7 worm cellular contexts compared by ENCODE assay signal in genomic region chrIII:5982753-5983390, ce11.
A peak's percentile ranks its signal among the peaks of the same experiment; 100 is the strongest.
TF ChIP-seq lines count a peak whose summit lies in the region.

No protein-coding gene starts in this region.

TF ChIP-seq in whole organism, L1 larva, 84 proteins besides CTCF, POLR2A, EP300 and RAD21 (continues in another document):
- TF ChIP-seq tlp-1 (tag; optimal IDR thresholded peaks at IDR 0.05; lab: Kevin White, UChicago), result no peak
- TF ChIP-seq nhr-77 (tag; optimal IDR thresholded peaks at IDR 0.05; lab: Kevin White, UChicago), result no peak
- TF ChIP-seq unc-62 (GFP tag; optimal IDR thresholded peaks at IDR 0.05; lab: Kevin White, UChicago), result no peak
- TF ChIP-seq lsy-2 (tag; optimal IDR thresholded peaks at IDR 0.05; lab: Kevin White, UChicago), result peak in 1 of 2 experiments; percentile 24
- TF ChIP-seq lin-35 (GFP tag; optimal IDR thresholded peaks at IDR 0.05; lab: Kevin White, UChicago), result peak in 1 of 2 experiments; percentile 20
- TF ChIP-seq nhr-84 (tag; optimal IDR thresholded peaks at IDR 0.05; lab: Kevin White, UChicago), result no peak
- no peak for TF ChIP-seq nhr-71 (tag; optimal IDR thresholded peaks at IDR 0.05; lab: Kevin White, UChicago)
- TF ChIP-seq ceh-63 (GFP tag; optimal IDR thresholded peaks at IDR 0.05; lab: Kevin White, UChicago), result no peak
- no peak for TF ChIP-seq nhr-28 (tag; optimal IDR thresholded peaks at IDR 0.05; lab: Kevin White, UChicago)
- no peak for TF ChIP-seq alr-1 (tag; optimal IDR thresholded peaks at IDR 0.05; lab: Kevin White, UChicago; ENCODE audit: borderline replicate concordance)
- no peak for TF ChIP-seq nhr-19 (GFP tag; conservative IDR thresholded peaks at IDR 0.05; lab: Robert Waterston, UW)
- TF ChIP-seq grh-1 (GFP tag; IDR thresholded peaks at IDR 0.05; lab: Robert Waterston, UW), result no peak
- no peak for TF ChIP-seq ceh-8 (GFP tag; optimal IDR thresholded peaks at IDR 0.05; lab: Kevin White, UChicago)

TF ChIP-seq in whole organism, L2 larva, 48 proteins besides CTCF, POLR2A, EP300 and RAD21:
- TF ChIP-seq sma-3 (GFP tag; optimal IDR thresholded peaks at IDR 0.05; lab: Kevin White, UChicago), result peak; percentile 26
- TF ChIP-seq nhr-237 (tag; optimal IDR thresholded peaks at IDR 0.05; lab: Kevin White, UChicago), result no peak
- no peak for TF ChIP-seq mab-5 (tag; optimal IDR thresholded peaks at IDR 0.05; lab: Kevin White, UChicago)
- no peak for TF ChIP-seq lin-11 (tag; optimal IDR thresholded peaks at IDR 0.05; lab: Kevin White, UChicago)
- no peak for TF ChIP-seq mbf-1 (tag; optimal IDR thresholded peaks at IDR 0.05; lab: Kevin White, UChicago)
- peak; percentile 31 for TF ChIP-seq nhr-25 (tag; optimal IDR thresholded peaks at IDR 0.05; lab: Kevin White, UChicago)
- TF ChIP-seq ztf-11 (tag; optimal IDR thresholded peaks at IDR 0.05; lab: Kevin White, UChicago), result no peak

TF ChIP-seq in whole organism, L3 larva, 47 proteins besides CTCF, POLR2A, EP300 and RAD21:
- TF ChIP-seq nhr-23 (tag; optimal IDR thresholded peaks at IDR 0.05; lab: Kevin White, UChicago) (peak; percentile 20), lsy-12 (tag; optimal IDR thresholded peaks at IDR 0.05; lab: Kevin White, UChicago) (no peak), elt-3 (tag; optimal IDR thresholded peaks at IDR 0.05; lab: Kevin White, UChicago) (no peak), fkh-10 (GFP tag; optimal IDR thresholded peaks at IDR 0.05; lab: Kevin White, UChicago) (no peak), egl-5 (tag; optimal IDR thresholded peaks at IDR 0.05; lab: Kevin White, UChicago) (no peak), aly-2 (tag; optimal IDR thresholded peaks at IDR 0.05; lab: Kevin White, UChicago) (no peak), ceh-16 (tag; optimal IDR thresholded peaks at IDR 0.05; lab: Kevin White, UChicago) (no peak), nhr-43 (tag; optimal IDR thresholded peaks at IDR 0.05; lab: Kevin White, UChicago; ENCODE audit: poor library complexity, severe bottlenecking) (no peak), ceh-82 (tag; optimal IDR thresholded peaks at IDR 0.05; lab: Kevin White, UChicago) (no peak), pha-4 (tag; optimal IDR thresholded peaks at IDR 0.05; lab: Kevin White, UChicago) (peak; percentile 46), pqm-1 (tag; optimal IDR thresholded peaks at IDR 0.05; lab: Kevin White, UChicago) (no peak), nhr-25 (tag; optimal IDR thresholded peaks at IDR 0.05; lab: Kevin White, UChicago) (peak; percentile 55)

TF ChIP-seq in whole organism, L4 larva, 104 proteins besides CTCF, POLR2A, EP300 and RAD21:
- TF ChIP-seq ztf-11 (tag; optimal IDR thresholded peaks at IDR 0.05; lab: Kevin White, UChicago), result no peak
- peak; percentile 22 for TF ChIP-seq nhr-25 (tag; optimal IDR thresholded peaks at IDR 0.05; lab: Kevin White, UChicago; ENCODE audit: borderline replicate concordance, insufficient read depth)
- peak; percentile 29 for TF ChIP-seq hlh-30 (tag; optimal IDR thresholded peaks at IDR 0.05; lab: Kevin White, UChicago; ENCODE audit: insufficient read depth)
- peak; percentile 14 for TF ChIP-seq nhr-28 (tag; optimal IDR thresholded peaks at IDR 0.05; lab: Kevin White, UChicago)
- peak; percentile 66 for TF ChIP-seq aha-1 (tag; lab: Kevin White, UChicago)
- TF ChIP-seq zfp-3 (GFP tag; conservative IDR thresholded peaks at IDR 0.05; lab: Robert Waterston, UW), result no peak

TF ChIP-seq in whole organism, late embryonic, 69 proteins besides CTCF, POLR2A, EP300 and RAD21:
- TF ChIP-seq ttx-3 (tag; optimal IDR thresholded peaks at IDR 0.05; lab: Kevin White, UChicago) (no peak), hlh-30 (tag; optimal IDR thresholded peaks at IDR 0.05; lab: Kevin White, UChicago; ENCODE audit: insufficient read depth) (peak; percentile 48), ceh-31 (tag; optimal IDR thresholded peaks at IDR 0.05; lab: Kevin White, UChicago) (peak; percentile 17)

TF ChIP-seq in whole organism, mixed stage, embryonic, 35 proteins besides CTCF, POLR2A, EP300 and RAD21:
- TF ChIP-seq ceh-43 (GFP tag; optimal IDR thresholded peaks at IDR 0.05; lab: Kevin White, UChicago) (no peak), ham-2 (GFP tag; optimal IDR thresholded peaks at IDR 0.05; lab: Kevin White, UChicago) (peak; percentile 25), sptf-1 (tag; optimal IDR thresholded peaks at IDR 0.05; lab: Kevin White, UChicago) (peak; percentile 17), pha-4 (tag; optimal IDR thresholded peaks at IDR 0.05; lab: Kevin White, UChicago) (peak; percentile 21), elt-3 (tag; optimal IDR thresholded peaks at IDR 0.05; lab: Kevin White, UChicago) (no peak), lin-32 (GFP tag; optimal IDR thresholded peaks at IDR 0.05; lab: Kevin White, UChicago) (no peak), drap-1 (GFP tag; optimal IDR thresholded peaks at IDR 0.05; lab: Kevin White, UChicago) (no peak), tbx-8 (GFP tag; optimal IDR thresholded peaks at IDR 0.05; lab: Kevin White, UChicago) (no peak), cnd-1 (tag; optimal IDR thresholded peaks at IDR 0.05; lab: Kevin White, UChicago) (no peak)

TF ChIP-seq in whole organism, young adult, 124 proteins besides CTCF, POLR2A, EP300 and RAD21:
- no peak for TF ChIP-seq B0261.1 (tag; optimal IDR thresholded peaks at IDR 0.05; lab: Kevin White, UChicago)
- TF ChIP-seq hmg-1.2 (GFP tag; IDR thresholded peaks at IDR 0.05; lab: Robert Waterston, UW), result peak; percentile 63; the same call in 1 of the 2 replicates
TF ChIP-seq in whole organism, young adult: peak in this region for 1.
